Worm (Caenorhabditis elegans) whole organism, young adult: ENCODE data around the gene spig-3.

Source experiments
- F57A8.1 ChIP-seq: fragments of 200-800 bp; sonication (Bioruptor generic); optimal IDR thresholded peaks from 2 replicates; lab custom pipeline; 2018; ENCODE audit warnings: mild to moderate bottlenecking, missing genetic modification characterization, moderate library complexity, missing compliant biosample characterization
- madf-10 ChIP-seq: sonication (generic microtip); optimal IDR thresholded peaks from 2 replicates; lab custom pipeline; 2016; ENCODE audit warnings: mild to moderate bottlenecking, missing genetic modification characterization, missing compliant biosample characterization

DNA sequence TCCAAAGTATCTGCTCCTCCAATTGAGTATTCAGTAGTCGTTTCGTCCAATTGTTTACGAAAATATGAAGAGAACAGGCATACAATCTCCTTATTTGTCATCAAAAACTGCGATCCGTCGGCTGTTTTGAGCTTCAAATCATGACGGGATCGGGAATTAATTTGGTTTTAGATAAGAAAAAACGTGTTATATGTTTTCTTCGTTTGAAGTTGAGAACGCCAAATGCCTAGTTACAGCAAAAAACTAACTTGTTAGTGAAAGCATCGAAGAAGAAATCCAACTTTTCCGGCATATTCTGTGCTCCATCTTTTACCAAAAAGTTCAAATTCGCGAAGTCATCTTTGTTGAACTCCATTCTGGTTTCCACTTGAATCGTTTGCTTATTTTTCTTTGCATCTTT is 10.1 kb downstream of the spig-3 start, which contains the start of gene F14D7.1:
- no peak for TF ChIP-seq F57A8.1 (GFP tag; lab: Kevin White, UChicago)
- no peak for TF ChIP-seq madf-10
